Worm (Caenorhabditis elegans) whole organism, young adult: ENCODE results near the gene sec-15.

Experiments
- dpl-1 ChIP-seq: fragments of 150-350 bp; optimal IDR thresholded peaks from 2 replicates; lab custom pipeline; 2014; ENCODE audit warnings: missing biosample characterization, missing genetic modification reagents, missing genetic modification characterization
- pha-4 ChIP-seq: fragments of 150-350 bp; sonication (generic microtip); optimal IDR thresholded peaks from 2 replicates; lab custom pipeline; 2014; ENCODE audit warnings: missing biosample characterization, missing genetic modification reagents, missing genetic modification characterization

DNA sequence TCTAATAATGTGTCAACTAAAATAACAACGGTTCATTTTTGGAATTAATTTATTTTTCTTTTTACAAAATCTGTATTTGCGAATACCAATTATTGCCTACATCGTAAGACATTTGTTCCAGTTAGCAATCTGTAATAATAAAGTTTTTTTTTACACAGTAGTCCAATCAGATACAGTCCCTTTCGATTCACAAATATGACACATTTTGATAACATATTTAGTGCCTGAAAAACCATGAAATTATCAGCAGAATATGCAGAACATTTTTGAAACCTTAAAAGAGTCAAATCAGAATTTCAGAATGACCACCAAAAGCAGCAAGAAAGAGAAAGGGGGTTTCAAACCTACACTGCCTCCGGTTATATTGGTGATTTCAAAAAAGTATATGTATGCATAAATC, 43.8 kb upstream of the sec-15 start, which contains the start of gene C06E2.2:
- TF ChIP-seq pha-4 (tag; lab: Kevin White, UChicago) = no peak
- no peak for TF ChIP-seq dpl-1
